Worm (Caenorhabditis elegans) whole organism, midembryonic: ENCODE data around the gene clec-75.
"Not testable (repeated sequence)": the region's sequence is repeated elsewhere in the genome, so short reads cannot be mapped to it uniquely, and the experiment has no call there.

Experiments used
- T22C8.4 ChIP-seq: fragments of 200-800 bp; sonication (Bioruptor generic); IDR thresholded peaks from 2 replicates; pipeline ENCODE4 v1.3.6; 2022; ENCODE audit warnings: missing genetic modification characterization, missing compliant biosample characterization
- cog-1 ChIP-seq: sonication (generic microtip); optimal IDR thresholded peaks from 2 replicates; lab custom pipeline; 2016; ENCODE audit warnings: missing genetic modification characterization, missing compliant biosample characterization
- flt-1 ChIP-seq: fragments of 200-800 bp; sonication (Bioruptor generic); IDR thresholded peaks from 2 replicates; pipeline ENCODE4 v1.3.6; 2022; ENCODE audit warnings: missing genetic modification characterization, missing compliant biosample characterization
- klf-2 ChIP-seq: fragments of 200-800 bp; sonication (Bioruptor generic); conservative IDR thresholded peaks from 2 replicates; pipeline ENCODE4 v1.3.6; 2022; ENCODE audit warnings: missing genetic modification reagents, missing genetic modification characterization, missing compliant biosample characterization
- med-1 ChIP-seq: sonication (generic microtip); optimal IDR thresholded peaks from 2 replicates; lab custom pipeline; 2017; ENCODE audit warnings: missing genetic modification characterization, mild to moderate bottlenecking, missing compliant biosample characterization, antibody characterized with exemption, missing genetic modification reagents; ENCODE audit not compliant: insufficient read depth
- ref-1 ChIP-seq: fragments of 200-800 bp; sonication (Bioruptor generic); conservative IDR thresholded peaks from 2 replicates; pipeline ENCODE4 v1.3.6; 2022; ENCODE audit warnings: missing genetic modification reagents, missing genetic modification characterization, missing compliant biosample characterization
- tab-1 ChIP-seq: fragments of 200-800 bp; sonication (Bioruptor generic); IDR thresholded peaks from 2 replicates; pipeline ENCODE4 v1.3.6; 2022; ENCODE audit warnings: missing genetic modification characterization, missing compliant biosample characterization
- ztf-23 ChIP-seq: fragments of 200-800 bp; sonication (Bioruptor generic); IDR thresholded peaks from 2 replicates; pipeline ENCODE4 v1.3.6; 2022; ENCODE audit warnings: missing genetic modification reagents, missing genetic modification characterization, missing compliant biosample characterization
- ztf-29 ChIP-seq: fragments of 200-800 bp; sonication (Bioruptor generic); IDR thresholded peaks from 2 replicates; pipeline ENCODE4 v1.3.6; 2022; ENCODE audit warnings: missing genetic modification reagents, missing genetic modification characterization, missing compliant biosample characterization

The clec-75 gene

ce11 chrIV:3960396-3960795 lies at the start of gene clec-75:
TSS of gene clec-75 (plus strand) at chrIV:3960734.
- no peak for TF ChIP-seq klf-2 (GFP tag; lab: Robert Waterston, UW)
- TF ChIP-seq med-1 (GFP tag; lab: Kevin White, UChicago), result no peak
- no peak for TF ChIP-seq flt-1 (GFP tag; lab: Robert Waterston, UW)
- no peak for TF ChIP-seq cog-1
- TF ChIP-seq tab-1 (GFP tag; lab: Robert Waterston, UW), result no peak

- TF ChIP-seq T22C8.4, ztf-29, flt-1 (GFP tag; lab: Robert Waterston, UW): not testable (repeated sequence)
Observed at ce11 chrIV:3911848-3912247, 48.7 kb upstream of the clec-75 start, which contains the start of gene F56D6.18. TSS of gene F56D6.18 (minus strand) at chrIV:3911948.

ce11 chrIV:3912598-3912997 lies 47.9 kb upstream of the clec-75 start, which contains the start of gene F56D6.20:
TSS of gene F56D6.20 (plus strand) at chrIV:3912898.
- no peak for TF ChIP-seq ref-1 (GFP tag; lab: Robert Waterston, UW)
- TF ChIP-seq cog-1, result no peak
- no peak for TF ChIP-seq ztf-29 (GFP tag; lab: Robert Waterston, UW)
- TF ChIP-seq tab-1 (GFP tag; lab: Robert Waterston, UW), result no peak
- no peak for TF ChIP-seq klf-2 (GFP tag; lab: Robert Waterston, UW)
- TF ChIP-seq T22C8.4 (GFP tag; lab: Robert Waterston, UW), result no peak
- no peak for TF ChIP-seq med-1 (GFP tag; lab: Kevin White, UChicago)
- TF ChIP-seq flt-1 (GFP tag; lab: Robert Waterston, UW), result no peak
- TF ChIP-seq ztf-23, result no peak

- no peak for TF ChIP-seq ref-1 (GFP tag; lab: Robert Waterston, UW)
- no peak for TF ChIP-seq tab-1 (GFP tag; lab: Robert Waterston, UW)
- TF ChIP-seq ztf-23, result no peak
- TF ChIP-seq med-1 (GFP tag; lab: Kevin White, UChicago), result no peak
- no peak for TF ChIP-seq T22C8.4 (GFP tag; lab: Robert Waterston, UW)
- TF ChIP-seq klf-2 (GFP tag; lab: Robert Waterston, UW), result no peak
- no peak for TF ChIP-seq ztf-29 (GFP tag; lab: Robert Waterston, UW)
- TF ChIP-seq flt-1 (GFP tag; lab: Robert Waterston, UW), result no peak
- TF ChIP-seq cog-1, result no peak
Observed at ce11 chrIV:3914462-3914861, 46.1 kb upstream of the clec-75 start, which contains the start of gene F56D6.19. TSS of gene F56D6.19 (plus strand) at chrIV:3914762.

- TF ChIP-seq med-1 (GFP tag; lab: Kevin White, UChicago) (no peak), ref-1 (GFP tag; lab: Robert Waterston, UW) (no peak), ztf-29 (GFP tag; lab: Robert Waterston, UW) (no peak), cog-1 (no peak), ztf-23 (no peak), tab-1 (GFP tag; lab: Robert Waterston, UW) (no peak), T22C8.4 (GFP tag; lab: Robert Waterston, UW) (no peak), flt-1 (GFP tag; lab: Robert Waterston, UW) (no peak), klf-2 (GFP tag; lab: Robert Waterston, UW) (no peak)
Observed at ce11 chrIV:3915296-3915695, 45.2 kb upstream of the clec-75 start, which contains the start of gene srz-20. TSS of gene srz-20 (plus strand) at chrIV:3915596.

ce11 chrIV:3917405-3917804 lies 43.1 kb upstream of the clec-75 start, which contains the start of gene F56D6.14:
TSS of gene F56D6.14 (plus strand) at chrIV:3917705.
- TF ChIP-seq cog-1, result no peak
- no peak for TF ChIP-seq tab-1 (GFP tag; lab: Robert Waterston, UW)
- no peak for TF ChIP-seq med-1 (GFP tag; lab: Kevin White, UChicago)
- TF ChIP-seq flt-1 (GFP tag; lab: Robert Waterston, UW), result no peak
- no peak for TF ChIP-seq ref-1 (GFP tag; lab: Robert Waterston, UW)
- no peak for TF ChIP-seq T22C8.4 (GFP tag; lab: Robert Waterston, UW)
- no peak for TF ChIP-seq ztf-23
- no peak for TF ChIP-seq klf-2 (GFP tag; lab: Robert Waterston, UW)
- TF ChIP-seq ztf-29 (GFP tag; lab: Robert Waterston, UW), result no peak

ce11 chrIV:3918160-3918559 lies 42.4 kb upstream of the clec-75 start, which contains the start of gene F56D6.23:
TSS of gene F56D6.23 (plus strand) at chrIV:3918460.
- no peak for TF ChIP-seq cog-1

ce11 chrIV:3919506-3919905 lies 41.0 kb upstream of the clec-75 start, which contains the start of gene srz-19:
TSS of gene srz-19 (plus strand) at chrIV:3919806.
- TF ChIP-seq ref-1 (GFP tag; lab: Robert Waterston, UW) (no peak), ztf-23 (no peak), T22C8.4 (GFP tag; lab: Robert Waterston, UW) (no peak), med-1 (GFP tag; lab: Kevin White, UChicago) (no peak), flt-1 (GFP tag; lab: Robert Waterston, UW) (no peak), tab-1 (GFP tag; lab: Robert Waterston, UW) (no peak), ztf-29 (GFP tag; lab: Robert Waterston, UW) (no peak), cog-1 (no peak), klf-2 (GFP tag; lab: Robert Waterston, UW) (no peak)

- TF ChIP-seq T22C8.4 (GFP tag; lab: Robert Waterston, UW) (no peak), klf-2 (GFP tag; lab: Robert Waterston, UW) (no peak), med-1 (GFP tag; lab: Kevin White, UChicago) (no peak), tab-1 (GFP tag; lab: Robert Waterston, UW) (no peak), flt-1 (GFP tag; lab: Robert Waterston, UW) (no peak), ztf-23 (no peak), ref-1 (GFP tag; lab: Robert Waterston, UW) (no peak), ztf-29 (GFP tag; lab: Robert Waterston, UW) (no peak), cog-1 (no peak)
Observed at ce11 chrIV:3921898-3922297, 38.6 kb upstream of the clec-75 start, which contains the start of gene clec-67. TSS of gene clec-67 (plus strand) at chrIV:3922165.

- TF ChIP-seq ztf-23, result no peak
- TF ChIP-seq ztf-29 (GFP tag; lab: Robert Waterston, UW), result no peak
- TF ChIP-seq T22C8.4 (GFP tag; lab: Robert Waterston, UW), result no peak
- no peak for TF ChIP-seq tab-1 (GFP tag; lab: Robert Waterston, UW)
- TF ChIP-seq cog-1, result no peak
- no peak for TF ChIP-seq flt-1 (GFP tag; lab: Robert Waterston, UW)
- TF ChIP-seq klf-2 (GFP tag; lab: Robert Waterston, UW), result no peak
- no peak for TF ChIP-seq ref-1 (GFP tag; lab: Robert Waterston, UW)
- no peak for TF ChIP-seq med-1 (GFP tag; lab: Kevin White, UChicago)
Observed at ce11 chrIV:3926117-3926516, 34.4 kb upstream of the clec-75 start, which contains the start of gene clec-68. TSS of gene clec-68 (plus strand) at chrIV:3926417.
